Worm (Caenorhabditis elegans) whole organism, L1 larva: ENCODE measurements around the gene gldi-7.
A peak's percentile ranks its signal among the peaks of the same experiment; 100 is the strongest.

ENCODE experiments used
- C04F5.9 ChIP-seq: sonication (generic microtip); optimal IDR thresholded peaks from 2 replicates; lab custom pipeline; 2016; ENCODE audit warnings: missing genetic modification characterization, missing compliant biosample characterization
- C16A3.4 ChIP-seq: fragments of 150-350 bp; optimal IDR thresholded peaks from 2 replicates; lab custom pipeline; 2014; ENCODE audit warnings: missing biosample characterization, missing genetic modification characterization
- Y116A8C.19 ChIP-seq: sonication (generic microtip); optimal IDR thresholded peaks from 2 replicates; lab custom pipeline; 2016; ENCODE audit warnings: missing compliant biosample characterization, missing genetic modification characterization, borderline replicate concordance
- alr-1 ChIP-seq: fragments of 200-800 bp; sonication (Bioruptor generic); optimal IDR thresholded peaks from 2 replicates; lab custom pipeline; 2018; ENCODE audit warnings: borderline replicate concordance, mild to moderate bottlenecking, missing genetic modification characterization, missing compliant biosample characterization
- aly-2 ChIP-seq: fragments of 150-350 bp; optimal IDR thresholded peaks from 2 replicates; lab custom pipeline; 2014; ENCODE audit warnings: missing biosample characterization, missing genetic modification characterization
- blmp-1 ChIP-seq: fragments of 150-350 bp; optimal IDR thresholded peaks from 2 replicates; lab custom pipeline; 2014; ENCODE audit warnings: missing biosample characterization, missing genetic modification characterization
- ceh-82 ChIP-seq, 3 experiments: fragments of 150-350 bp in 1 of 3; sonication (generic microtip) in 2 of 3; optimal IDR thresholded peaks; 2 replicates each; lab custom pipeline; 2014 to 2017; ENCODE audit warnings: missing biosample characterization in 3 of 3, missing genetic modification characterization in 3 of 3
- ceh-88 ChIP-seq: fragments of 200-800 bp; sonication (Bioruptor generic); IDR thresholded peaks from 2 replicates; pipeline ENCODE4 v1.3.6; 2022; ENCODE audit warnings: missing genetic modification characterization, missing compliant biosample characterization
- ces-1 ChIP-seq: fragments of 150-350 bp; optimal IDR thresholded peaks from 2 replicates; lab custom pipeline; 2014; ENCODE audit warnings: missing biosample characterization, missing genetic modification reagents, missing genetic modification characterization
- efl-1 ChIP-seq, 4 experiments: fragments of 150-350 bp; optimal IDR thresholded peaks in 3 of 4; peaks in 1 of 4; 1 replicate in 1 of 4; 2 replicates in 3 of 4; lab custom pipeline; 2014; ENCODE audit warnings: missing biosample characterization in 2 of 4, missing genetic modification characterization in 2 of 4, missing genetic modification reagents in 2 of 4
- efl-3 ChIP-seq: fragments of 200-800 bp; sonication (Bioruptor generic); optimal IDR thresholded peaks from 2 replicates; lab custom pipeline; 2018; ENCODE audit warnings: mild to moderate bottlenecking, missing genetic modification characterization, missing compliant biosample characterization
- elt-2 ChIP-seq: sonication (generic microtip); optimal IDR thresholded peaks from 2 replicates; lab custom pipeline; 2016; ENCODE audit warnings: missing genetic modification characterization, mild to moderate bottlenecking, inconsistent platforms, missing compliant biosample characterization, missing genetic modification reagents
- elt-3 ChIP-seq, 6 experiments: fragments of 150-350 bp in 1 of 6; sonication (generic microtip); optimal IDR thresholded peaks; 2 replicates each; lab custom pipeline; 2017 to 2018; ENCODE audit warnings: missing biosample characterization in 6 of 6, missing genetic modification characterization in 6 of 6, inconsistent platforms in 1 of 6
- fkh-10 ChIP-seq: sonication (generic microtip); optimal IDR thresholded peaks from 2 replicates; lab custom pipeline; 2017; ENCODE audit warnings: missing biosample characterization, missing genetic modification reagents, missing genetic modification characterization
- hpl-2 ChIP-seq: fragments of 150-350 bp; optimal IDR thresholded peaks from 2 replicates; lab custom pipeline; 2014; ENCODE audit warnings: missing biosample characterization, missing genetic modification reagents, missing genetic modification characterization
- lin-14 ChIP-seq: fragments of 200-800 bp; sonication (Bioruptor generic); optimal IDR thresholded peaks from 2 replicates; lab custom pipeline; 2018; ENCODE audit warnings: mild to moderate bottlenecking, missing genetic modification characterization, moderate library complexity, missing compliant biosample characterization
- lin-15B ChIP-seq: fragments of 150-350 bp; sonication (generic microtip); optimal IDR thresholded peaks from 3 replicates; lab custom pipeline; 2014; ENCODE audit warnings: missing biosample characterization, missing genetic modification characterization
- lin-35 ChIP-seq, 2 experiments: fragments of 150-350 bp; optimal IDR thresholded peaks; 2 replicates each; lab custom pipeline; 2014; ENCODE audit warnings: missing biosample characterization in 2 of 2, missing genetic modification characterization in 2 of 2, missing genetic modification reagents in 2 of 2
- lin-39 ChIP-seq: fragments of 150-350 bp; optimal IDR thresholded peaks from 2 replicates; lab custom pipeline; 2014; ENCODE audit warnings: missing biosample characterization, missing genetic modification reagents, missing genetic modification characterization
- lir-3 ChIP-seq: sonication (generic microtip); optimal IDR thresholded peaks from 2 replicates; lab custom pipeline; 2016; ENCODE audit warnings: mild to moderate bottlenecking, missing genetic modification characterization, moderate library complexity, missing compliant biosample characterization; ENCODE audit not compliant: poor library complexity
- lsy-2 ChIP-seq, 2 experiments: fragments of 150-350 bp; optimal IDR thresholded peaks; 2 replicates each; lab custom pipeline; 2014; ENCODE audit warnings: missing biosample characterization in 2 of 2, missing genetic modification characterization in 2 of 2
- mab-9 ChIP-seq: fragments of 200-800 bp; sonication (Bioruptor generic); IDR thresholded peaks from 2 replicates; pipeline ENCODE4 v1.3.6; 2022; ENCODE audit warnings: missing genetic modification reagents, missing genetic modification characterization, missing compliant biosample characterization
- mdl-1 ChIP-seq, 2 experiments: fragments of 150-350 bp; optimal IDR thresholded peaks; 2 replicates each; lab custom pipeline; 2014 to 2017; ENCODE audit warnings: missing biosample characterization in 2 of 2, missing genetic modification characterization in 2 of 2, inconsistent platforms in 1 of 2
- nhr-12 ChIP-seq: sonication (generic microtip); optimal IDR thresholded peaks from 2 replicates; lab custom pipeline; 2017; ENCODE audit warnings: missing biosample characterization, missing genetic modification characterization
- nhr-19 ChIP-seq: fragments of 200-800 bp; sonication (Bioruptor generic); conservative IDR thresholded peaks from 2 replicates; pipeline ENCODE4 v1.3.6; 2022; ENCODE audit warnings: missing genetic modification characterization, missing compliant biosample characterization
- nhr-20 ChIP-seq: sonication (generic microtip); optimal IDR thresholded peaks from 2 replicates; lab custom pipeline; 2016; ENCODE audit warnings: mild to moderate bottlenecking, missing genetic modification characterization, missing compliant biosample characterization
- nhr-47 ChIP-seq: sonication (generic microtip); optimal IDR thresholded peaks from 2 replicates; lab custom pipeline; 2016; ENCODE audit warnings: mild to moderate bottlenecking, missing genetic modification characterization, moderate library complexity, missing compliant biosample characterization
- nhr-71 ChIP-seq: sonication (generic microtip); optimal IDR thresholded peaks from 2 replicates; lab custom pipeline; 2016; ENCODE audit warnings: mild to moderate bottlenecking, missing genetic modification characterization, moderate library complexity, missing compliant biosample characterization
- nhr-85 ChIP-seq: sonication (generic microtip); peaks from one replicate; lab custom pipeline; 2016; ENCODE audit warnings: missing genetic modification characterization, inconsistent platforms, missing compliant biosample characterization
- nhr-90 ChIP-seq: sonication (generic microtip); optimal IDR thresholded peaks from 2 replicates; lab custom pipeline; 2016; ENCODE audit warnings: mild to moderate bottlenecking, missing genetic modification characterization, missing compliant biosample characterization; ENCODE audit not compliant: poor library complexity
- snpc-4 ChIP-seq: fragments of 150-350 bp; optimal IDR thresholded peaks from 2 replicates; lab custom pipeline; 2014; ENCODE audit warnings: missing biosample characterization, missing genetic modification characterization
- snu-23 ChIP-seq: sonication (generic microtip); optimal IDR thresholded peaks from 2 replicates; lab custom pipeline; 2016; ENCODE audit warnings: missing genetic modification characterization, missing compliant biosample characterization
- sptf-1 ChIP-seq: fragments of 150-350 bp; optimal IDR thresholded peaks from 2 replicates; lab custom pipeline; 2014; ENCODE audit warnings: missing biosample characterization, missing genetic modification characterization
- swsn-7 ChIP-seq: sonication (generic microtip); optimal IDR thresholded peaks from 2 replicates; lab custom pipeline; 2016; ENCODE audit warnings: missing genetic modification characterization, missing compliant biosample characterization
- tbx-2 ChIP-seq: sonication (generic microtip); optimal IDR thresholded peaks from 2 replicates; lab custom pipeline; 2016; ENCODE audit warnings: missing genetic modification characterization, missing compliant biosample characterization
- tlp-1 ChIP-seq: fragments of 150-350 bp; optimal IDR thresholded peaks from 2 replicates; lab custom pipeline; 2014; ENCODE audit warnings: missing biosample characterization, missing genetic modification characterization
- unc-130 ChIP-seq: fragments of 150-350 bp; optimal IDR thresholded peaks from 2 replicates; lab custom pipeline; 2017; ENCODE audit warnings: missing biosample characterization, missing genetic modification characterization, inconsistent platforms
- unc-30 ChIP-seq: sonication (generic microtip); optimal IDR thresholded peaks from 2 replicates; lab custom pipeline; 2017; ENCODE audit warnings: missing biosample characterization, missing genetic modification characterization
- unc-86 ChIP-seq: sonication (generic microtip); optimal IDR thresholded peaks from 2 replicates; lab custom pipeline; 2016; ENCODE audit warnings: missing genetic modification characterization, missing compliant biosample characterization
- vab-15 ChIP-seq: sonication (generic microtip); optimal IDR thresholded peaks from 2 replicates; lab custom pipeline; 2017; ENCODE audit warnings: missing genotype, mild to moderate bottlenecking, missing genetic modification characterization, missing compliant biosample characterization
- xbp-1 ChIP-seq: sonication (generic microtip); optimal IDR thresholded peaks from 2 replicates; lab custom pipeline; 2016; ENCODE audit warnings: missing genetic modification characterization, missing compliant biosample characterization
- zag-1 ChIP-seq: fragments of 150-350 bp; optimal IDR thresholded peaks from 2 replicates; lab custom pipeline; 2014; ENCODE audit warnings: missing biosample characterization, missing genetic modification characterization

gldi-7 gene

DNA sequence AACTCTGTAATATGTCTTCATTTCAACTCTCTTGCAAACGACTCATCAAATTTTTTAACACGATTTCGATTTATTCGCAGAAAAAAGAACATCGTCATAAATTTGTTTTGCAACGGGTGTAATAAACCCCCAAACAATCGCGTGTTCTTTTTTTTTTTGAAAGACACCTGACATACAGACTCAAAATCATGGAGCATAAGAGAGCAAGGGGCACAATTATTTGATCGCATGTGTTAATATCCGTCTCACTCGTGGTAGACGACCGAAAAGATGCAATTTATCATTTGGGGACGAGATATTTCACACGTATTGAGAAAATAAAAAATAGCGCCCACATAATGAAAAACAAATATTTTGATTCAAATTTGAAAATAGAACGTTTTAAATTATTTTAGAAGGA lies 34.8 kb downstream of the gldi-7 start (continued):
- no peak for TF ChIP-seq unc-30 (tag; lab: Kevin White, UChicago)
- TF ChIP-seq lin-15B: no peak
- TF ChIP-seq, all 84 proteins: peak for 6

DNA sequence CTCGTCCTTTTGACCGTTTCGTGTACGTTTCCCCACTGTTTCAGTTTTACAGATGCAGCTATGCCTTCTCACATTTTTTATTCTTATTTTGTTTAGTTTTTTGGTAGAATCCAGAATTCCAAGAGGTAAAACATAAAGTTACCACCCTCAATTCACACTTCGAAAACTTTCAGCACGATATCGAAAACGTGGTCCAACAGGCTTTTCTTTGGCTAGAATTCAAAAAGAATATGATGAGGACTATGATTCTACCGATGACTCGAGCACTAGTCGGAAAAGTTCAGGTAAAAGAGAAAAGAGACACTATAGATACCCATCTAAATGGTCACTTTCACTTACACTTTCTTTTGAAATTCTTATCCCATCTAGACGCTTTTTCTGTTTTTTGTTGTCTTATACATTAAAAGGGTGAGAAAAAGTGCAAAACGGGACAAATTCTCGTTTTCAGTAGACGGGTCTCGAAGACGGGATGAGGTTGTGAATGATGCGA lies 36.7 kb downstream of the gldi-7 start, which contains the start of gene M05D6.9:
M05D6.9 (plus strand) TSS at position 51 of the 490 bp plus-strand sequence.
- TF ChIP-seq mab-9 (no peak), blmp-1 (tag; lab: Kevin White, UChicago) (peak; percentile 64)

DNA sequence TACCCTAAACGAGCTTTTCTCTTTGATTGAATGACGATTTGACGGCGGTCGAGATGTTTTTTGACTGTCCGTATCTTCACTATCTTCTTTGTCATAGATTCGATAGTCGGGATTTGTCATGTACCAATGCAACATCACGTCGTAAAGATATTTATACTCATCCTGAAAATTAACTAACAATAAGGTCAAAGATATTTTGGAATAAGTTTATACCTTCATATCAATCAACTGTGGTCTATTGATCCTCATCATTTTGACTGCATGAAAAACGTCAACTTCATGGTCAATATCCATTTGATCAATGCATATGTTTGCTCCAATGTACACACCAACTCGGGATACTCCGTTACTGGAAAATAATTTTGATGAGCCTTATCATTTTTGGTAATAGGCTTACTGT lies 42.9 kb downstream of the gldi-7 start:
- TF ChIP-seq ceh-88 (GFP tag; lab: Robert Waterston, UW) (no peak), efl-1 (optimal IDR thresholded peaks at IDR 0.05; lab: Kevin White, UChicago) (no peak), efl-1 (GFP tag; optimal IDR thresholded peaks at IDR 0.05 in 1 of 2; lab: Kevin White, UChicago) (peak in 1 of 2 experiments; percentile 68)
- TF ChIP-seq, all 84 proteins: peak for 1

DNA sequence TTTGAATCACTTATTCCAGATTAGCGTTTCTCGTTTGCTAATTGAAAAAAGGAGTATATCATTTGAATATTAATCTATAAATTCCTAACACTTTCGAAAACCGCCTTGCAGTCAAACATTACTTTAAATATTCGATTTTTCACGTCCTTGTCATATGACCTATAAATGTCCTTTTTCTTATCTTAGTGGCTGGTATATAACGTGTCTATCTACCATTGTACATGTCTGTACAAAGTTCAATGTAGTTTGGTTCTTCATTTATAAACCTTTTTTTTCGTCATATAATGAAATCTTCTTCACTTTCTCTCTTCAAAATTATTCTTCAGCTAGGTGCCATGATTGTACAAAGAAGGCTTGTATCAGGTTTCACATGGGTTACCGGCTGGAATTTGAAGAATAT lies 45.4 kb downstream of the gldi-7 start, which contains the start of gene gbh-2:
gbh-2 (plus strand) TSS at position 277 of the 400 bp plus-strand sequence.
- TF ChIP-seq aly-2 (tag; lab: Kevin White, UChicago) (no peak), nhr-85 (tag; lab: Kevin White, UChicago) (peak; percentile 69), nhr-20 (tag; lab: Kevin White, UChicago) (peak; percentile 90), nhr-47 (tag; lab: Kevin White, UChicago) (peak; percentile 25), elt-2 (tag; lab: Kevin White, UChicago) (peak; percentile 89), nhr-19 (peak; percentile 34; the same call in 1 of the 2 replicates), tlp-1 (tag; lab: Kevin White, UChicago) (no peak), lin-14 (GFP tag; lab: Kevin White, UChicago) (peak; percentile 59), nhr-90 (peak; percentile 44), lin-39 (tag; lab: Kevin White, UChicago) (no peak), efl-1 (optimal IDR thresholded peaks at IDR 0.05; lab: Kevin White, UChicago) (no peak), efl-1 (GFP tag; optimal IDR thresholded peaks at IDR 0.05 in 1 of 2; lab: Kevin White, UChicago) (peak in 1 of 2 experiments; percentile 79), elt-3 (tag; optimal IDR thresholded peaks at IDR 0.05; lab: Kevin White, UChicago) (peak in 2 of 6 experiments; percentile 64 to 67), ceh-82 (tag; optimal IDR thresholded peaks at IDR 0.05; lab: Kevin White, UChicago) (no peak), sptf-1 (tag; lab: Kevin White, UChicago) (no peak), xbp-1 (tag; lab: Kevin White, UChicago) (no peak), nhr-71 (tag; lab: Kevin White, UChicago) (peak; percentile 86), lin-35 (GFP tag; optimal IDR thresholded peaks at IDR 0.05; lab: Kevin White, UChicago) (peak in 1 of 2 experiments; percentile 72), lsy-2 (tag; optimal IDR thresholded peaks at IDR 0.05; lab: Kevin White, UChicago) (peak; percentile 6 to 41), tbx-2 (peak; percentile 21), blmp-1 (tag; lab: Kevin White, UChicago) (peak; percentile 39), snu-23 (GFP tag; lab: Kevin White, UChicago) (peak; percentile 48), snpc-4 (tag; lab: Kevin White, UChicago) (no peak)
- TF ChIP-seq, all 84 proteins: peak for 15

DNA sequence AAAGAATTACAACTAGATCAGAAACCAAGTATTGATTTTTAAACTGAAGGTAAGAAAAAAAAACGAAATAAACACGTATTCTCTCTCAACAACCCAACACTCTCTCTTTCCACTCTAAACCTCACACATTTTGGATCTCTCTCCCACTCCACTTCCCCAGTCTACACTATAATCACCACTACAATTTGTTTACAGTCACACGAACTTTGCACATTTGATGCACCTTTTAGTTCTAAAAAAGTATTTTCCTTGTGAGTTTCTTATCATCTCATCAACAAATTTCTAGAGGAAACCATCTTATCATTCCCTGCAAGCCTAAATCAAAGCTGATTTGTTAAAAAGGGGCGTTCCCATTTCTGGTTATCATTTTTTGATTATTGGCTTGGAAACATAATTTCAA lies 46.5 kb downstream of the gldi-7 start:
- TF ChIP-seq lin-35 (GFP tag; optimal IDR thresholded peaks at IDR 0.05; lab: Kevin White, UChicago) (peak in 1 of 2 experiments; percentile 46), nhr-90 (peak; percentile 19), lir-3 (tag; lab: Kevin White, UChicago) (no peak), snpc-4 (tag; lab: Kevin White, UChicago) (no peak), unc-130 (tag; lab: Kevin White, UChicago) (no peak), nhr-71 (tag; lab: Kevin White, UChicago) (peak; percentile 38), lsy-2 (tag; optimal IDR thresholded peaks at IDR 0.05; lab: Kevin White, UChicago) (peak in 1 of 2 experiments; percentile 31), swsn-7 (no peak), nhr-12 (no peak), vab-15 (tag; lab: Kevin White, UChicago) (no peak), fkh-10 (GFP tag; lab: Kevin White, UChicago) (no peak), Y116A8C.19 (tag; lab: Kevin White, UChicago) (no peak), C16A3.4 (tag; lab: Kevin White, UChicago) (peak; percentile 19), ces-1 (GFP tag; lab: Kevin White, UChicago) (no peak), nhr-85 (tag; lab: Kevin White, UChicago) (peak; percentile 50), efl-1 (optimal IDR thresholded peaks at IDR 0.05; lab: Kevin White, UChicago) (no peak), efl-1 (GFP tag; optimal IDR thresholded peaks at IDR 0.05 in 1 of 2; lab: Kevin White, UChicago) (no peak), C04F5.9 (no peak), nhr-20 (tag; lab: Kevin White, UChicago) (peak; percentile 67), efl-3 (GFP tag; lab: Kevin White, UChicago) (no peak), lin-15B (no peak), zag-1 (tag; lab: Kevin White, UChicago) (no peak), mdl-1 (tag; optimal IDR thresholded peaks at IDR 0.05; lab: Kevin White, UChicago) (no peak), alr-1 (tag; lab: Kevin White, UChicago) (no peak), unc-86 (tag; lab: Kevin White, UChicago) (no peak), hpl-2 (GFP tag; lab: Kevin White, UChicago) (no peak)
